Fruit fly (Drosophila melanogaster) whole organism, prepupa: Measurements from ENCODE around the gene CG31161.

ENCODE experiments used
- CG16779 ChIP-seq: fragments of 200-800 bp; sonication (Bioruptor generic); optimal IDR thresholded peaks from 3 replicates; lab custom pipeline; 2017; ENCODE audit warnings: missing biosample characterization, mild to moderate bottlenecking, missing genetic modification characterization
- Eip93F ChIP-seq: fragments of 200-800 bp; sonication (Bioruptor generic); optimal IDR thresholded peaks from 2 replicates; lab custom pipeline; 2016; ENCODE audit warnings: missing biosample characterization, mild to moderate bottlenecking, missing genetic modification characterization
- Gug ChIP-seq: fragments of 200-800 bp; sonication (Bioruptor generic); IDR thresholded peaks from 2 replicates; pipeline ENCODE4 v1.3.6; 2022; ENCODE audit warnings: missing biosample characterization, missing genetic modification characterization
- Hr4 ChIP-seq: fragments of 200-800 bp; sonication (Bioruptor generic); optimal IDR thresholded peaks from 3 replicates; lab custom pipeline; 2016; ENCODE audit warnings: missing biosample characterization, missing genetic modification characterization
- vri ChIP-seq: fragments of 200-800 bp; sonication (Bioruptor generic); optimal IDR thresholded peaks from 3 replicates; lab custom pipeline; 2016; ENCODE audit warnings: missing biosample characterization, mild to moderate bottlenecking, missing genetic modification characterization

DNA sequence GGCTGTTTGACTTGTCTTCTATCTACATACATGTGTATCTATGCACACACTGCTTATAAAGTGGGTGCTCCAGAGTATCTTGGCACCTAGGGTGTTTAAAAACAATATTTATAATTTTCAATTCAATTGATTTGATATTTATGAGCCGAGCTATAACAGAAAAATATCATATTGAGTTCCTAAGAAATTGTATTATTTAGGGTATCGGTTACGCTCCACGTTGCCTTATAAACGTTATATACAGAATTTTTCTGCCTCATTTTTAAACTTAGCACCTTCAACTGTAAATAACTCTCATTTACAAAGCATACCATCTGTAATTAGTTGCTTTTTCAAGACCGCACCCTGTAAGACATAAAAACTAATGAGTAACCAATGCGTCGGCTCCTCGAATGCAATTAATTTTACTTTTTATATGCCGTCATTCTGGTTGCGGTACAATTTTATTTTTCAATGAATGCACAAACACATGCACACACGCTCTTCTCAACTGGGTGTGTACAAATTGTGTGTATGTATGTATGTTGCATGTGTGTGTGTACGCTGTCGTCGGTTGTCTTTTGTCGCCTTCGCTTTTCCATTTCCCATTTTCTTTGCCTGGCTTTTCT, 25.5 kb upstream of the CG31161 start:
- TF ChIP-seq Gug (GFP tag; lab: Robert Waterston, UW) = peak; percentile 57
- peak; percentile 85 for TF ChIP-seq Hr4 (GFP tag; lab: Kevin White, UChicago)
- TF ChIP-seq CG16779 (tag; lab: Kevin White, UChicago) = peak; percentile 38
- no peak for TF ChIP-seq Eip93F (GFP tag; lab: Kevin White, UChicago)
- no peak for TF ChIP-seq vri
